Fruit fly (Drosophila melanogaster): ENCODE data around the gene Sf3a2.

dm6 chr3L:12831290-12831952 is 17.6 kb upstream of the Sf3a2 start:
- TF ChIP-seq Myc (optimal IDR thresholded peaks at IDR 0.05) (no peak), psq (optimal IDR thresholded peaks at IDR 0.05) (no peak), Sin3A (optimal IDR thresholded peaks at IDR 0.05) (no peak), insv (optimal IDR thresholded peaks at IDR 0.05) (no peak), ttk (optimal IDR thresholded peaks at IDR 0.05) (no peak)
